Fruit fly (Drosophila melanogaster) whole organism, embryonic: ENCODE data around the gene CheB38b.
A peak's percentile ranks its signal among the peaks of the same experiment; 100 is the strongest.

Source experiments
- Adf1 ChIP-seq: fragments of 200-800 bp; sonication (Bioruptor generic); IDR thresholded peaks from 2 replicates; pipeline ENCODE4 v1.3.6; 2022; ENCODE audit warnings: missing biosample characterization, missing genetic modification characterization
- Atf3 ChIP-seq: fragments of 200-800 bp; sonication (Bioruptor generic); optimal IDR thresholded peaks from 3 replicates; lab custom pipeline; 2016; ENCODE audit warnings: missing biosample characterization, missing genetic modification characterization
- Awh ChIP-seq: fragments of 200-800 bp; sonication (Bioruptor generic); IDR thresholded peaks from 2 replicates; pipeline ENCODE4, ENCODE4 v1.3.6; 2022; ENCODE audit warnings: missing biosample characterization, missing genetic modification characterization
- B-H2 ChIP-seq: fragments of 200-800 bp; sonication (Bioruptor generic); optimal IDR thresholded peaks from 2 replicates; lab custom pipeline; 2018; ENCODE audit warnings: missing biosample characterization, mild to moderate bottlenecking, missing genetic modification characterization
- BtbVII ChIP-seq: fragments of 200-800 bp; sonication (Bioruptor generic); optimal IDR thresholded peaks from 3 replicates; lab custom pipeline; 2017; ENCODE audit warnings: missing biosample characterization, mild to moderate bottlenecking, missing genetic modification characterization
- C15 ChIP-seq: fragments of 200-800 bp; sonication (Bioruptor generic); IDR thresholded peaks from 3 replicates; pipeline ENCODE4 v1.3.6; 2022; ENCODE audit warnings: missing biosample characterization, missing genetic modification characterization
- CG10274 ChIP-seq: fragments of 200-800 bp; sonication (Bioruptor generic); optimal IDR thresholded peaks from 3 replicates; lab custom pipeline; 2017; ENCODE audit warnings: missing biosample characterization, mild to moderate bottlenecking, missing genetic modification characterization
- CG12155 ChIP-seq: fragments of 200-800 bp; sonication (Bioruptor generic); optimal IDR thresholded peaks from 3 replicates; lab custom pipeline; 2016; ENCODE audit warnings: missing biosample characterization, missing genetic modification characterization
- CG1603 ChIP-seq: fragments of 200-800 bp; sonication (Bioruptor generic); optimal IDR thresholded peaks from 2 replicates; lab custom pipeline; 2019; ENCODE audit warnings: missing biosample characterization, mild to moderate bottlenecking, missing genetic modification characterization, moderate library complexity
- CG17186 ChIP-seq: fragments of 200-800 bp; sonication (Bioruptor generic); optimal IDR thresholded peaks from 3 replicates; lab custom pipeline; 2017; ENCODE audit warnings: missing biosample characterization, missing genetic modification reagents, missing genetic modification characterization
- CG17612 ChIP-seq: fragments of 200-800 bp; sonication (Bioruptor generic); IDR thresholded peaks from 2 replicates; pipeline ENCODE4 v1.3.6; 2022; ENCODE audit warnings: missing biosample characterization, missing genetic modification characterization
- CG17829 ChIP-seq: fragments of 200-800 bp; optimal IDR thresholded peaks from 2 replicates; lab custom pipeline; 2019; ENCODE audit warnings: missing biosample characterization, mild to moderate bottlenecking, missing genetic modification characterization, moderate library complexity
- CG1792 ChIP-seq: fragments of 200-800 bp; sonication (Bioruptor generic); optimal IDR thresholded peaks from 2 replicates; lab custom pipeline; 2016; ENCODE audit warnings: missing biosample characterization, missing genetic modification characterization
- CG4328 ChIP-seq: fragments of 200-800 bp; sonication (Bioruptor generic); optimal IDR thresholded peaks from 3 replicates; lab custom pipeline; 2017; ENCODE audit warnings: missing biosample characterization, missing genetic modification reagents, missing genetic modification characterization
- CG4707 ChIP-seq: fragments of 200-800 bp; sonication (Bioruptor generic); optimal IDR thresholded peaks from 2 replicates; lab custom pipeline; 2018; ENCODE audit warnings: missing biosample characterization, mild to moderate bottlenecking, missing genetic modification characterization, moderate library complexity
- CG8924 ChIP-seq: fragments of 200-800 bp; optimal IDR thresholded peaks from 3 replicates; lab custom pipeline; 2019; ENCODE audit warnings: missing biosample characterization, mild to moderate bottlenecking, missing genetic modification characterization, moderate library complexity
- CG9215 ChIP-seq: fragments of 200-800 bp; sonication (Bioruptor generic); IDR thresholded peaks from 2 replicates; pipeline ENCODE4 v1.3.6; 2022; ENCODE audit warnings: missing biosample characterization, missing genetic modification characterization
- CG9932 ChIP-seq: fragments of 200-800 bp; sonication (Bioruptor generic); IDR thresholded peaks from 2 replicates; pipeline ENCODE4 v1.3.6; 2022; ENCODE audit warnings: missing biosample characterization, missing genetic modification characterization
- Dip2 ChIP-seq: fragments of 200-800 bp; sonication (Bioruptor generic); IDR thresholded peaks from 2 replicates; pipeline ENCODE4 v1.3.6; 2022; ENCODE audit warnings: missing biosample characterization, missing genetic modification characterization
- Dp ChIP-seq: fragments of 200-800 bp; sonication (Bioruptor generic); optimal IDR thresholded peaks from 2 replicates; lab custom pipeline; 2018; ENCODE audit warnings: missing biosample characterization, mild to moderate bottlenecking, missing genetic modification characterization, moderate library complexity
- Dref ChIP-seq: fragments of 200-800 bp; sonication (Bioruptor generic); IDR thresholded peaks from 2 replicates; pipeline ENCODE4 v1.3.6; 2022; ENCODE audit warnings: missing biosample characterization, missing genetic modification characterization
- Fer3 ChIP-seq: fragments of 200-800 bp; sonication (Bioruptor generic); optimal IDR thresholded peaks from 2 replicates; lab custom pipeline; 2018; ENCODE audit warnings: missing biosample characterization, mild to moderate bottlenecking, missing genetic modification characterization, moderate library complexity
- H15 ChIP-seq: fragments of 200-800 bp; sonication (Bioruptor generic); IDR thresholded peaks from 3 replicates; pipeline ENCODE4 v1.3.6; 2022; ENCODE audit warnings: missing biosample characterization, missing genetic modification characterization
- HLH3B ChIP-seq: fragments of 200-800 bp; sonication (Bioruptor generic); IDR thresholded peaks from 2 replicates; pipeline ENCODE4 v1.3.6; 2022; ENCODE audit warnings: missing biosample characterization, missing genetic modification characterization
- Hey ChIP-seq: fragments of 200-800 bp; sonication (Bioruptor generic); optimal IDR thresholded peaks from 3 replicates; lab custom pipeline; 2018; ENCODE audit warnings: missing biosample characterization, mild to moderate bottlenecking, missing genetic modification characterization
- HmgZ ChIP-seq: fragments of 200-800 bp; sonication (Bioruptor generic); optimal IDR thresholded peaks from 2 replicates; lab custom pipeline; 2018; ENCODE audit warnings: missing biosample characterization, mild to moderate bottlenecking, missing genetic modification characterization
- Hmr ChIP-seq: fragments of 200-800 bp; sonication (Bioruptor generic); optimal IDR thresholded peaks from 3 replicates; lab custom pipeline; 2017; ENCODE audit warnings: mild to moderate bottlenecking, missing biosample characterization, missing genetic modification reagents, missing genetic modification characterization
- Hr51 ChIP-seq, 2 experiments: fragments of 200-800 bp; sonication (Bioruptor generic); optimal IDR thresholded peaks; 2 replicates in 1 of 2; 3 replicates in 1 of 2; lab custom pipeline; 2016 to 2018; ENCODE audit warnings: missing biosample characterization in 2 of 2, missing genetic modification characterization in 2 of 2, mild to moderate bottlenecking in 1 of 2, moderate library complexity in 1 of 2
- Mes4 ChIP-seq: fragments of 200-800 bp; sonication (Bioruptor generic); optimal IDR thresholded peaks from 2 replicates; lab custom pipeline; 2016; ENCODE audit warnings: missing biosample characterization, missing genetic modification characterization
- Oli ChIP-seq: fragments of 200-800 bp; sonication (Bioruptor generic); optimal IDR thresholded peaks from 2 replicates; lab custom pipeline; 2018; ENCODE audit warnings: missing biosample characterization, mild to moderate bottlenecking, missing genetic modification characterization, moderate library complexity
- Opbp ChIP-seq: fragments of 200-800 bp; sonication (Bioruptor generic); IDR thresholded peaks from 3 replicates; pipeline ENCODE4 v1.3.6; 2022; ENCODE audit warnings: missing biosample characterization, missing genetic modification characterization; ENCODE audit not compliant: partially characterized antibody
- Ravus ChIP-seq: fragments of 200-800 bp; sonication (Bioruptor generic); IDR thresholded peaks from 2 replicates; pipeline ENCODE4 v1.3.6; 2022; ENCODE audit warnings: missing biosample characterization, missing genetic modification characterization
- Rfx ChIP-seq: fragments of 200-800 bp; sonication (Bioruptor generic); IDR thresholded peaks from 2 replicates; pipeline ENCODE4 v1.3.6; 2022; ENCODE audit warnings: missing biosample characterization, missing genetic modification characterization
- Sox100B ChIP-seq: fragments of 200-800 bp; sonication (Bioruptor generic); optimal IDR thresholded peaks from 3 replicates; lab custom pipeline; 2018; ENCODE audit warnings: missing biosample characterization, mild to moderate bottlenecking, missing genetic modification characterization
- bcd ChIP-seq: fragments of 200-800 bp; sonication (Bioruptor generic); optimal IDR thresholded peaks from 2 replicates; lab custom pipeline; 2017; ENCODE audit warnings: missing biosample characterization, mild to moderate bottlenecking, missing genetic modification characterization
- crol ChIP-seq: fragments of 200-800 bp; sonication (Bioruptor generic); IDR thresholded peaks from 2 replicates; pipeline ENCODE4 v1.3.6; 2022; ENCODE audit warnings: missing biosample characterization, missing genetic modification characterization
- en ChIP-seq: fragments of 200-800 bp; sonication (Bioruptor generic); optimal IDR thresholded peaks from 2 replicates; lab custom pipeline; 2016; ENCODE audit warnings: missing biosample characterization, missing genetic modification characterization
- eyg ChIP-seq: fragments of 200-800 bp; sonication (Bioruptor generic); optimal IDR thresholded peaks from 3 replicates; lab custom pipeline; 2016; ENCODE audit warnings: missing biosample characterization, missing genetic modification characterization
- fd3F ChIP-seq: fragments of 200-800 bp; sonication (Bioruptor generic); optimal IDR thresholded peaks from 2 replicates; lab custom pipeline; 2018; ENCODE audit warnings: missing biosample characterization, mild to moderate bottlenecking, missing genetic modification characterization, moderate library complexity
- fu2 ChIP-seq: fragments of 200-800 bp; sonication (Bioruptor generic); optimal IDR thresholded peaks from 2 replicates; lab custom pipeline; 2016; ENCODE audit warnings: missing biosample characterization, missing genetic modification characterization
- gcm ChIP-seq: fragments of 200-800 bp; sonication (Bioruptor generic); optimal IDR thresholded peaks from 2 replicates; lab custom pipeline; 2019; ENCODE audit warnings: missing biosample characterization, mild to moderate bottlenecking, missing genetic modification characterization, moderate library complexity
- hb ChIP-seq: fragments of 200-800 bp; sonication (Bioruptor generic); IDR thresholded peaks from 3 replicates; pipeline ENCODE4 v1.3.6; 2022; ENCODE audit warnings: missing biosample characterization, missing genetic modification characterization; ENCODE audit not compliant: partially characterized antibody
- hkb ChIP-seq, 2 experiments: fragments of 200-800 bp in 1 of 2; fragments of >200 bp in 1 of 2; sonication (Bioruptor generic) in 1 of 2; IDR thresholded peaks in 1 of 2; optimal IDR thresholded peaks in 1 of 2; 2 replicates each; pipeline versions ENCODE4 v1.3.6 to Lab custom; 2017 to 2022; ENCODE audit warnings: missing biosample characterization in 1 of 2, missing genetic modification characterization in 1 of 2
- lab ChIP-seq: fragments of 200-800 bp; sonication (Bioruptor generic); optimal IDR thresholded peaks from 3 replicates; lab custom pipeline; 2017; ENCODE audit warnings: missing biosample characterization, missing genetic modification characterization, mild to moderate bottlenecking, moderate library complexity, missing genetic modification reagents
- oc ChIP-seq: fragments of 200-800 bp; sonication (Bioruptor generic); optimal IDR thresholded peaks from 2 replicates; lab custom pipeline; 2018; ENCODE audit warnings: missing biosample characterization, mild to moderate bottlenecking, missing genetic modification characterization, moderate library complexity
- onecut ChIP-seq: fragments of 200-800 bp; sonication (Bioruptor generic); IDR thresholded peaks from 2 replicates; pipeline ENCODE4 v1.3.6; 2022; ENCODE audit warnings: missing biosample characterization, missing genetic modification characterization
- salm ChIP-seq: fragments of 200-800 bp; sonication (Bioruptor generic); optimal IDR thresholded peaks from 2 replicates; lab custom pipeline; 2018; ENCODE audit warnings: missing biosample characterization, mild to moderate bottlenecking, missing genetic modification characterization
- tup ChIP-seq: fragments of 200-800 bp; sonication (Bioruptor generic); optimal IDR thresholded peaks from 2 replicates; lab custom pipeline; 2016; ENCODE audit warnings: missing biosample characterization, mild to moderate bottlenecking, missing genetic modification characterization, moderate library complexity

Gene CheB38b

DNA sequence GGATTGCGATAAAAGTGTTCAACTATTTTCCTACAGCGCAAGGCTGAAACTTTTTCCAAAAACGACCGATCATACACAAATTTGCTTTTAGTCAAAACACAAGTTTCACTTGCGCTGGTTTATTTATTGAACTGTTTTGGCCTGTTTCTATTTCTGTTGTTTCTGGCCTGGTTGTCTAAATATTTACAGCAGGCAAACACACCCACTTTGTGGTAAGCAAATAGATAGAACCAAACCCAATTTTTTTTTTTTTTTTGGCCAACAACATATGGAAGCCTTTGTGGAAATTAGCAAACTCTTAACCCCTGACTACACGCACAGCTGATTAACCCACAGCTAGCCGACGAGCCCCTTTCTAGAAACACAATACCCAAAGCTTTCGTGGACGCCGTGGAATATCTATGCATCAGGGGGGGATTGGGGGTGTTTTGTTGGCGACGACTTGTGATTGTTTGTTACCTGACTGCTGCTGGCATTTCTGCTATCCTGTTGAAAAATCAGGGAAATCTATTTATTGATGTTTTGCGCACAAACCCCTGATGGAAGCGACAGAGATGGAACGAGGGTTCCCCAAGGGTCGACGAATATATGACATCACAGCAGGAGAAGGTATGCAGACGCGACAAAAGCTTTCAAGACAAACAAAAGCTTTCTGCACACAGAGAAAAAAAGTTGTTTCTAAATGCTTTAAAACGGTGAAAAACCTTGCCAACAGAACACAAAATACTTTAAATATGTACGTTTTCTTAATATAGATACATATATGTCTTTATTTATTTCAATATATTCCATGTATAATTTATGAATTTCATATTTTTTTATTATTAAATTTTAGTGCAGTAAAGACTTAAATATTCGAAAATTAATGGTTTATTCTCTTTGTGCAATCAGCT is 9.2 kb downstream of the CheB38b start (continued):
- TF ChIP-seq fu2 (GFP tag; lab: Kevin White, UChicago): no peak
- 0 out of 3 replicates have a peak, but pooled peaks have one; percentile 32 for TF ChIP-seq H15 (GFP tag; lab: Robert Waterston, UW)
- TF ChIP-seq onecut: peak; percentile 95
- TF ChIP-seq HLH3B (GFP tag; lab: Robert Waterston, UW): peak; percentile 33; the same call in 1 of the 2 replicates
- peak; percentile 13; the same call in 1 of the 2 replicates for TF ChIP-seq CG9932 (GFP tag; lab: Robert Waterston, UW)
- peak; percentile 40 for TF ChIP-seq Oli
- TF ChIP-seq Awh: no peak
- no peak for TF ChIP-seq CG17612 (GFP tag; lab: Robert Waterston, UW)
- TF ChIP-seq hkb (optimal IDR thresholded peaks at IDR 0.05; lab: Kevin White, UChicago): no peak
- peak; percentile 65 for TF ChIP-seq hkb (GFP tag; IDR thresholded peaks at IDR 0.05; lab: Robert Waterston, UW)
- no peak for TF ChIP-seq Opbp (GFP tag; lab: Robert Waterston, UW)
- no peak for TF ChIP-seq Dip2 (GFP tag; lab: Robert Waterston, UW)
- TF ChIP-seq gcm (GFP tag; lab: Kevin White, UChicago): peak; percentile 0
- peak; percentile 22 for TF ChIP-seq HmgZ (tag; lab: Kevin White, UChicago)
- TF ChIP-seq CG12155 (GFP tag; lab: Kevin White, UChicago): peak; percentile 18
- peak; percentile 28 for TF ChIP-seq CG17829 (tag; lab: Kevin White, UChicago)
- no peak for TF ChIP-seq Mes4 (GFP tag; lab: Kevin White, UChicago)
- no peak for TF ChIP-seq en (GFP tag; lab: Kevin White, UChicago)
- TF ChIP-seq CG1603 (tag; lab: Kevin White, UChicago): peak; percentile 11
- TF ChIP-seq C15 (GFP tag; lab: Robert Waterston, UW): no peak
- TF ChIP-seq Adf1: peak; percentile 20; the same call in 1 of the 2 replicates
- peak; percentile 17 for TF ChIP-seq CG1792 (GFP tag; lab: Kevin White, UChicago)
- TF ChIP-seq CG4707 (GFP tag; lab: Kevin White, UChicago): peak; percentile 41
- no peak for TF ChIP-seq CG10274 (GFP tag; lab: Kevin White, UChicago)
- peak; percentile 25 for TF ChIP-seq Hey (tag; lab: Kevin White, UChicago)
- no peak for TF ChIP-seq CG17186 (GFP tag; lab: Kevin White, UChicago)
- peak; percentile 80 for TF ChIP-seq crol
- peak; percentile 61 for TF ChIP-seq fd3F (GFP tag; lab: Kevin White, UChicago)
- peak; percentile 6 to 68 for TF ChIP-seq Hr51 (GFP tag; optimal IDR thresholded peaks at IDR 0.05; lab: Kevin White, UChicago)
- TF ChIP-seq eyg (GFP tag; lab: Kevin White, UChicago): peak; percentile 52
- TF ChIP-seq Atf3 (GFP tag; lab: Kevin White, UChicago): no peak
- TF ChIP-seq CG4328 (GFP tag; lab: Kevin White, UChicago): no peak
- TF ChIP-seq salm (tag; lab: Kevin White, UChicago): peak; percentile 13
- peak; percentile 17 for TF ChIP-seq B-H2
- TF ChIP-seq Sox100B (GFP tag; lab: Kevin White, UChicago): peak; percentile 45
- TF ChIP-seq hb (GFP tag; lab: Robert Waterston, UW): no peak
- no peak for TF ChIP-seq Dref
- no peak for TF ChIP-seq Dp
- TF ChIP-seq CG9215 (GFP tag; lab: Robert Waterston, UW): peak; percentile 36; the same call in 1 of the 2 replicates
- peak; percentile 72 for TF ChIP-seq Hmr (GFP tag; lab: Kevin White, UChicago)
- no peak for TF ChIP-seq oc (tag; lab: Kevin White, UChicago)
- peak; percentile 65 for TF ChIP-seq Rfx
- TF ChIP-seq bcd (GFP tag; lab: Kevin White, UChicago): peak; percentile 20
- TF ChIP-seq Fer3 (tag; lab: Kevin White, UChicago): peak; percentile 73
- no peak; the same call in 1 of the 2 replicates for TF ChIP-seq Ravus (GFP tag; lab: Robert Waterston, UW)
- TF ChIP-seq CG8924 (tag; lab: Kevin White, UChicago): peak; percentile 50
- TF ChIP-seq BtbVII (GFP tag; lab: Kevin White, UChicago): peak; percentile 64
- peak; percentile 78 for TF ChIP-seq lab
- TF ChIP-seq tup (GFP tag; lab: Kevin White, UChicago): peak; percentile 29
